Worm (Caenorhabditis elegans) whole organism, early embryonic: ENCODE results near the gene B0393.7.

Experiments
- B0310.2 ChIP-seq: sonication (generic microtip); optimal IDR thresholded peaks from 2 replicates; lab custom pipeline; 2016; ENCODE audit warnings: mild to moderate bottlenecking, missing genetic modification characterization, missing compliant biosample characterization
- ama-1 ChIP-seq: fragments of 150-350 bp; optimal IDR thresholded peaks from 2 replicates; lab custom pipeline; 2014
- flt-1 ChIP-seq: fragments of 200-800 bp; sonication (Bioruptor generic); IDR thresholded peaks from 2 replicates; pipeline ENCODE4 v1.3.6; 2022; ENCODE audit warnings: missing genetic modification characterization, missing compliant biosample characterization
- hmbx-1 ChIP-seq: sonication (generic microtip); optimal IDR thresholded peaks from 2 replicates; lab custom pipeline; 2016; ENCODE audit warnings: mild to moderate bottlenecking, missing genetic modification characterization, missing compliant biosample characterization
- sea-1 ChIP-seq: fragments of 200-800 bp; sonication (Bioruptor generic); conservative IDR thresholded peaks from 2 replicates; pipeline ENCODE4 v1.3.6; 2022; ENCODE audit warnings: missing genetic modification characterization, missing compliant biosample characterization
- tbx-37 ChIP-seq: fragments of 200-800 bp; sonication (Bioruptor generic); conservative IDR thresholded peaks from 2 replicates; pipeline ENCODE4 v1.3.6; 2022; ENCODE audit warnings: missing genetic modification reagents, missing genetic modification characterization, missing compliant biosample characterization
- tra-4 ChIP-seq: sonication (generic microtip); optimal IDR thresholded peaks from 2 replicates; lab custom pipeline; 2017; ENCODE audit warnings: missing genetic modification characterization, missing compliant biosample characterization

- TF ChIP-seq tbx-37 (GFP tag; lab: Robert Waterston, UW) (no peak), sea-1 (GFP tag; lab: Robert Waterston, UW) (no peak), ama-1 (lab: Kevin White, UChicago) (no peak), B0310.2 (no peak), tra-4 (tag; lab: Kevin White, UChicago) (no peak), hmbx-1 (tag; lab: Kevin White, UChicago) (no peak), flt-1 (GFP tag; lab: Robert Waterston, UW) (no peak)
Observed at ce11 chrIII:4731295-4731988, 46.5 kb downstream of the B0393.7 start, which contains the start of gene F17C8.3.
